Fruit fly (Drosophila melanogaster) whole organism, embryonic: Measurements from ENCODE around the gene ATPsynepsilonL.

Experiments
- Bdp1 ChIP-seq: fragments of 200-800 bp; sonication (Bioruptor generic); optimal IDR thresholded peaks from 3 replicates; lab custom pipeline; 2016; ENCODE audit warnings: missing biosample characterization, missing genetic modification characterization
- CG11398 ChIP-seq: fragments of 200-800 bp; sonication (Bioruptor generic); optimal IDR thresholded peaks from 2 replicates; lab custom pipeline; 2016; ENCODE audit warnings: missing biosample characterization, missing genetic modification characterization
- CG12236 ChIP-seq: fragments of 200-800 bp; sonication (Bioruptor generic); optimal IDR thresholded peaks from 2 replicates; lab custom pipeline; 2016; ENCODE audit warnings: missing biosample characterization, missing genetic modification characterization
- CG12942 ChIP-seq: fragments of 200-800 bp; sonication (Bioruptor generic); optimal IDR thresholded peaks from 3 replicates; lab custom pipeline; 2016; ENCODE audit warnings: missing biosample characterization, missing genetic modification characterization
- CG1603 ChIP-seq: fragments of 200-800 bp; sonication (Bioruptor generic); optimal IDR thresholded peaks from 2 replicates; lab custom pipeline; 2019; ENCODE audit warnings: missing biosample characterization, mild to moderate bottlenecking, missing genetic modification characterization, moderate library complexity
- CG1832 ChIP-seq: fragments of 200-800 bp; sonication (Bioruptor generic); optimal IDR thresholded peaks from 2 replicates; lab custom pipeline; 2017; ENCODE audit warnings: missing biosample characterization, mild to moderate bottlenecking, missing genetic modification characterization, inconsistent platforms
- CG2889 ChIP-seq: fragments of 200-800 bp; sonication (Bioruptor generic); IDR thresholded peaks from 3 replicates; pipeline ENCODE4 v1.3.6; 2022; ENCODE audit warnings: missing biosample characterization, missing genetic modification characterization
- CG32772 ChIP-seq: fragments of 200-800 bp; sonication (Bioruptor generic); IDR thresholded peaks from 2 replicates; pipeline ENCODE4 v1.3.6; 2022; ENCODE audit warnings: missing biosample characterization, missing genetic modification characterization
- CG3281 ChIP-seq: fragments of 200-800 bp; sonication (Bioruptor generic); optimal IDR thresholded peaks from 3 replicates; lab custom pipeline; 2017; ENCODE audit warnings: missing biosample characterization, mild to moderate bottlenecking, missing genetic modification characterization
- CG34376 ChIP-seq: fragments of 200-800 bp; sonication (Bioruptor generic); optimal IDR thresholded peaks from 2 replicates; lab custom pipeline; 2018; ENCODE audit warnings: missing biosample characterization, mild to moderate bottlenecking, missing genetic modification characterization
- CG3847 ChIP-seq: fragments of 200-800 bp; sonication (Bioruptor generic); IDR thresholded peaks from 2 replicates; pipeline ENCODE4 v1.3.6; 2022; ENCODE audit warnings: missing biosample characterization, missing genetic modification characterization
- CG3995 ChIP-seq: fragments of 200-800 bp; sonication (Bioruptor generic); optimal IDR thresholded peaks from 3 replicates; lab custom pipeline; 2016; ENCODE audit warnings: missing biosample characterization, missing genetic modification characterization
- CG42726 ChIP-seq: fragments of 200-800 bp; sonication (Bioruptor generic); IDR thresholded peaks from 2 replicates; pipeline ENCODE4 v1.3.6; 2022; ENCODE audit warnings: missing biosample characterization, missing genetic modification characterization; ENCODE audit not compliant: partially characterized antibody
- CG8290 ChIP-seq, 3 experiments: fragments of 200-800 bp; sonication (Bioruptor generic); optimal IDR thresholded peaks; 2 replicates each; lab custom pipeline; 2016 to 2019; ENCODE audit warnings: missing biosample characterization in 3 of 3, missing genetic modification characterization in 3 of 3, mild to moderate bottlenecking in 2 of 3, moderate library complexity in 1 of 3
- Deaf1 ChIP-seq: fragments of 200-800 bp; optimal IDR thresholded peaks from 3 replicates; lab custom pipeline; 2019; ENCODE audit warnings: missing biosample characterization, mild to moderate bottlenecking, missing genetic modification characterization, moderate library complexity
- Drgx ChIP-seq: fragments of 200-800 bp; sonication (Bioruptor generic); IDR thresholded peaks from 2 replicates; pipeline ENCODE4 v1.3.6; 2022; ENCODE audit warnings: missing biosample characterization, missing genetic modification characterization
- HLHmδ ChIP-seq: fragments of 200-800 bp; sonication (Bioruptor generic); optimal IDR thresholded peaks from 2 replicates; lab custom pipeline; 2018; ENCODE audit warnings: missing biosample characterization, mild to moderate bottlenecking, missing genetic modification characterization, moderate library complexity
- Hmr ChIP-seq: fragments of 200-800 bp; sonication (Bioruptor generic); optimal IDR thresholded peaks from 3 replicates; lab custom pipeline; 2017; ENCODE audit warnings: mild to moderate bottlenecking, missing biosample characterization, missing genetic modification reagents, missing genetic modification characterization
- MESR4 ChIP-seq: fragments of 200-800 bp; sonication (Bioruptor generic); optimal IDR thresholded peaks from 2 replicates; lab custom pipeline; 2018; ENCODE audit warnings: missing biosample characterization, mild to moderate bottlenecking, missing genetic modification characterization, moderate library complexity
- Meics ChIP-seq: fragments of 200-800 bp; sonication (Bioruptor generic); optimal IDR thresholded peaks from 2 replicates; lab custom pipeline; 2017; ENCODE audit warnings: missing biosample characterization, mild to moderate bottlenecking, missing genetic modification characterization
- Mes4 ChIP-seq: fragments of 200-800 bp; sonication (Bioruptor generic); optimal IDR thresholded peaks from 2 replicates; lab custom pipeline; 2016; ENCODE audit warnings: missing biosample characterization, missing genetic modification characterization
- Myb ChIP-seq: fragments of 200-800 bp; sonication (Bioruptor generic); optimal IDR thresholded peaks from 2 replicates; lab custom pipeline; 2016; ENCODE audit warnings: missing biosample characterization, missing genetic modification characterization
- Pdp1 ChIP-seq, 2 experiments: fragments of 200-800 bp; sonication (Bioruptor generic); optimal IDR thresholded peaks; 3 replicates each; lab custom pipeline; 2016; ENCODE audit warnings: missing biosample characterization in 2 of 2, missing genetic modification characterization in 2 of 2, mild to moderate bottlenecking in 1 of 2, moderate library complexity in 1 of 2
- Ssrp ChIP-seq: fragments of 200-800 bp; sonication (Bioruptor generic); optimal IDR thresholded peaks from 2 replicates; lab custom pipeline; 2018; ENCODE audit warnings: missing biosample characterization, mild to moderate bottlenecking, missing genetic modification characterization, moderate library complexity
- Taf1 ChIP-seq: fragments of 200-800 bp; sonication (Bioruptor generic); IDR thresholded peaks from 2 replicates; pipeline ENCODE4 v1.3.6; 2022; ENCODE audit warnings: missing biosample characterization, missing genetic modification characterization
- Xbp1 ChIP-seq: fragments of 200-800 bp; sonication (Bioruptor generic); optimal IDR thresholded peaks from 3 replicates; lab custom pipeline; 2016; ENCODE audit warnings: missing biosample characterization, mild to moderate bottlenecking, missing genetic modification characterization
- YL-1 ChIP-seq: fragments of 200-800 bp; sonication (Bioruptor generic); optimal IDR thresholded peaks from 3 replicates; lab custom pipeline; 2017; ENCODE audit warnings: missing biosample characterization, mild to moderate bottlenecking, missing genetic modification characterization
- abd-A ChIP-seq: fragments of 200-800 bp; sonication (Bioruptor generic); optimal IDR thresholded peaks from 3 replicates; lab custom pipeline; 2019; ENCODE audit warnings: missing biosample characterization, mild to moderate bottlenecking, missing genetic modification characterization, moderate library complexity
- br ChIP-seq: fragments of >200 bp; optimal IDR thresholded peaks from 2 replicates; lab custom pipeline; 2017
- caup ChIP-seq: fragments of 200-800 bp; sonication (Bioruptor generic); optimal IDR thresholded peaks from 3 replicates; lab custom pipeline; 2017; ENCODE audit warnings: missing biosample characterization, mild to moderate bottlenecking, missing genetic modification characterization, moderate library complexity; ENCODE audit not compliant: severe bottlenecking
- chinmo ChIP-seq: fragments of 200-800 bp; sonication (Bioruptor generic); IDR thresholded peaks from 4 replicates; pipeline ENCODE4 v1.3.6; 2022; ENCODE audit warnings: missing biosample characterization, missing genetic modification characterization; ENCODE audit not compliant: partially characterized antibody
- ci ChIP-seq: fragments of 200-800 bp; sonication (Bioruptor generic); IDR thresholded peaks from 3 replicates; pipeline ENCODE4 v1.3.6; 2022; ENCODE audit warnings: missing biosample characterization, missing genetic modification characterization
- cwo ChIP-seq: fragments of 200-800 bp; sonication (Bioruptor generic); optimal IDR thresholded peaks from 3 replicates; lab custom pipeline; 2017; ENCODE audit warnings: missing biosample characterization, missing genetic modification characterization, mild to moderate bottlenecking, moderate library complexity, missing genetic modification reagents
- disco-r ChIP-seq: fragments of 200-800 bp; sonication (Bioruptor generic); optimal IDR thresholded peaks from 2 replicates; lab custom pipeline; 2016; ENCODE audit warnings: missing biosample characterization, missing genetic modification characterization
- dmrt11E ChIP-seq: fragments of 200-800 bp; sonication (Bioruptor generic); optimal IDR thresholded peaks from 3 replicates; lab custom pipeline; 2018; ENCODE audit warnings: missing biosample characterization, mild to moderate bottlenecking, missing genetic modification characterization, moderate library complexity
- fd3F ChIP-seq: fragments of 200-800 bp; sonication (Bioruptor generic); optimal IDR thresholded peaks from 2 replicates; lab custom pipeline; 2018; ENCODE audit warnings: missing biosample characterization, mild to moderate bottlenecking, missing genetic modification characterization, moderate library complexity
- gfzf ChIP-seq: fragments of 200-800 bp; sonication (Bioruptor generic); optimal IDR thresholded peaks from 2 replicates; lab custom pipeline; 2016; ENCODE audit warnings: missing biosample characterization, mild to moderate bottlenecking, missing genetic modification characterization, moderate library complexity
- her ChIP-seq: fragments of 200-800 bp; sonication (Bioruptor generic); optimal IDR thresholded peaks from 2 replicates; lab custom pipeline; 2016; ENCODE audit warnings: missing biosample characterization, missing genetic modification characterization
- lab ChIP-seq: fragments of 200-800 bp; sonication (Bioruptor generic); optimal IDR thresholded peaks from 3 replicates; lab custom pipeline; 2017; ENCODE audit warnings: missing biosample characterization, missing genetic modification characterization, mild to moderate bottlenecking, moderate library complexity, missing genetic modification reagents
- nerfin-1 ChIP-seq: fragments of 200-800 bp; sonication (Bioruptor generic); optimal IDR thresholded peaks from 3 replicates; lab custom pipeline; 2019; ENCODE audit warnings: missing biosample characterization, mild to moderate bottlenecking, missing genetic modification characterization, moderate library complexity
- pfk ChIP-seq: fragments of 200-800 bp; sonication (Bioruptor generic); optimal IDR thresholded peaks from 2 replicates; lab custom pipeline; 2018; ENCODE audit warnings: missing biosample characterization, mild to moderate bottlenecking, missing genetic modification characterization, moderate library complexity
- run ChIP-seq: fragments of 200-800 bp; sonication (Bioruptor generic); optimal IDR thresholded peaks from 3 replicates; lab custom pipeline; 2018; ENCODE audit warnings: missing biosample characterization, mild to moderate bottlenecking, missing genetic modification characterization
- slbo ChIP-seq: fragments of 200-800 bp; sonication (Bioruptor generic); IDR thresholded peaks from 2 replicates; pipeline ENCODE4 v1.3.6; 2022; ENCODE audit warnings: missing biosample characterization, missing genetic modification characterization
- toy ChIP-seq: fragments of 200-800 bp; sonication (Bioruptor generic); IDR thresholded peaks from 2 replicates; pipeline ENCODE4 v1.3.6; 2022; ENCODE audit warnings: missing biosample characterization, missing genetic modification characterization
- zfh1 ChIP-seq: fragments of 200-800 bp; sonication (Bioruptor generic); IDR thresholded peaks from 3 replicates; pipeline ENCODE4 v1.3.6; 2022; ENCODE audit warnings: missing biosample characterization, missing genetic modification characterization

The ATPsynepsilonL gene

DNA sequence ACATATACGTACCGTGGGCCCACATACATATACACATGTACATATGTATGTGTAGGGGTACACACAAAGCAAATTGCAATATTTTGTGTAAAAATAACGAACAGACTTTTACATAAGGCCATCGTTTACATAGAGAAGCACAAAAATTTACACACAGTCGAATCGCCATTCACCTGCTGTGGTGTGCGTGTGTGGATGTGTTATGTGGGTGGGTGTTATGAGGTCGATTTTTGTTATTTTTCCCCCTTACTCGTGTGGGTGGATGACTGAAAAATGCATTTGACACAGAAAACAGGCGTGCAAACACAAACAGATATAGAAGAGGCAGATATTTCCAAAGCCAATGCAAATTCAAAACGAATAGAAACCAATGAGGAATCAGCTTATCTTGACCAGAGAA lies 26.5 kb upstream of the ATPsynepsilonL start (continued):
- TF ChIP-seq Pdp1 (GFP tag; optimal IDR thresholded peaks at IDR 0.05; lab: Kevin White, UChicago) = peak in 1 of 2 experiments; percentile 8
- TF ChIP-seq chinmo (GFP tag; lab: Robert Waterston, UW) = 0 out of 4 replicates have a peak, but pooled peaks have one; percentile 13
- no peak for TF ChIP-seq CG32772 (GFP tag; lab: Robert Waterston, UW)
- no peak for TF ChIP-seq Meics (GFP tag; lab: Kevin White, UChicago)
- 0 out of 2 replicates have a peak, but pooled peaks have one; percentile 8 for TF ChIP-seq CG3847
- no peak for TF ChIP-seq CG11398 (GFP tag; lab: Kevin White, UChicago)
- TF ChIP-seq CG8290 (GFP tag; optimal IDR thresholded peaks at IDR 0.05; lab: Kevin White, UChicago) = no peak
- TF ChIP-seq CG8290 (tag; optimal IDR thresholded peaks at IDR 0.05; lab: Kevin White, UChicago) = no peak
- no peak for TF ChIP-seq CG42726 (GFP tag; lab: Robert Waterston, UW)
- no peak for TF ChIP-seq Drgx
- TF ChIP-seq toy (GFP tag; lab: Robert Waterston, UW) = no peak
- TF ChIP-seq HLHmδ = no peak
- no peak for TF ChIP-seq CG1832 (GFP tag; lab: Kevin White, UChicago)
- no peak for TF ChIP-seq CG2889 (GFP tag; lab: Robert Waterston, UW)

- TF ChIP-seq Ssrp (no peak), ci (GFP tag; lab: Robert Waterston, UW) (0 out of 3 replicates have a peak, but pooled peaks have one; percentile 24), toy (GFP tag; lab: Robert Waterston, UW) (no peak), CG12236 (GFP tag; lab: Kevin White, UChicago) (no peak), lab (GFP tag; lab: Kevin White, UChicago) (peak; percentile 14), Mes4 (GFP tag; lab: Kevin White, UChicago) (no peak), cwo (peak; percentile 54), CG34376 (GFP tag; lab: Kevin White, UChicago) (peak; percentile 24), Pdp1 (GFP tag; optimal IDR thresholded peaks at IDR 0.05; lab: Kevin White, UChicago) (peak in 1 of 2 experiments; percentile 19), CG3281 (GFP tag; lab: Kevin White, UChicago) (peak; percentile 0), her (GFP tag; lab: Kevin White, UChicago) (no peak)
- TF ChIP-seq, all 482 proteins: peak for 6
Observed at dm6 chr3R:10095765-10096164, 25.8 kb upstream of the ATPsynepsilonL start.

dm6 chr3R:10097531-10098295 lies 23.9 kb upstream of the ATPsynepsilonL start:
- TF ChIP-seq disco-r = peak; percentile 24
- TF ChIP-seq Bdp1 (GFP tag; lab: Kevin White, UChicago) = peak; percentile 9
- TF ChIP-seq CG3995 (GFP tag; lab: Kevin White, UChicago) = peak; percentile 46
- TF ChIP-seq Taf1 (GFP tag; lab: Robert Waterston, UW) = peak; percentile 50; the same call in 1 of the 2 replicates
- peak; percentile 71 for TF ChIP-seq caup (GFP tag; lab: Kevin White, UChicago)
- TF ChIP-seq gfzf = no peak
- TF ChIP-seq CG2889 (GFP tag; lab: Robert Waterston, UW) = peak; percentile 60; the same call in 1 of the 3 replicates
- peak; percentile 67 for TF ChIP-seq abd-A (tag; lab: Kevin White, UChicago)
- TF ChIP-seq pfk (GFP tag; lab: Kevin White, UChicago) = peak; percentile 17
- peak; percentile 41 for TF ChIP-seq CG12942
- TF ChIP-seq slbo = peak; percentile 83
- no peak for TF ChIP-seq br (lab: Kevin White, UChicago)
- peak; percentile 24 for TF ChIP-seq nerfin-1 (tag; lab: Kevin White, UChicago)
- peak; percentile 62 for TF ChIP-seq Xbp1 (GFP tag; lab: Kevin White, UChicago)
- peak; percentile 59 for TF ChIP-seq Myb
- no peak for TF ChIP-seq MESR4
- TF ChIP-seq CG1603 = peak; percentile 53
- TF ChIP-seq YL-1 = peak; percentile 0
- peak; percentile 85 for TF ChIP-seq Hmr (GFP tag; lab: Kevin White, UChicago)
- peak; percentile 27 for TF ChIP-seq fd3F
- TF ChIP-seq dmrt11E (tag; lab: Kevin White, UChicago) = no peak
- TF ChIP-seq zfh1 (GFP tag; lab: Robert Waterston, UW) = peak; percentile 53; the same call in 2 of the 3 replicates
- TF ChIP-seq Deaf1 (tag; lab: Kevin White, UChicago) = peak; percentile 68
- peak; percentile 25 for TF ChIP-seq run (tag; lab: Kevin White, UChicago)
